Worm (Caenorhabditis elegans): ENCODE data around the gene mec-9.

DNA sequence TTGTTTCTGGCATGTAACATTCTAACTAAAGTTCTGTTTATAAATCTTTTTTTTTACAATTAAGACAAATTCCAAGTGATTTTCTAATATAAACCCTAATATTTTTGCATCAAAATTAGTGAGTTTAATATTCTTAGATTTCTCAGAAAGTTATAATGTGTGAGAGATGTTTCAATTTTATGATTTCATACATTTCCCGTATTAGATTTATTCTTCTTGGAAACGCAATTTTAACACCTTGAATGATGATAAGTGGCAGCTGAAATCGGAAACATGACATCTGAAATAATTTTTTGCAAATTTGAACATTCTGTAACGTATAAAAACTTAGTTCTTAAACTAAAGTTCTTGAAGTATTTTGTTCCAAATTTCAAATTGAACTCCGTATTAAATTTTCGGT is 13.8 kb downstream of the mec-9 start:
- no peak for TF ChIP-seq him-1 (tag; optimal IDR thresholded peaks at IDR 0.05)
- TF ChIP-seq W03F9.2 (tag; optimal IDR thresholded peaks at IDR 0.05): no peak

All from whole organism, L4/young adult.